Worm (Caenorhabditis elegans) whole organism, L4 larva: ENCODE data around the gene hmg-5.

Experiments used
- ama-1 ChIP-seq: fragments of 150-350 bp; optimal IDR thresholded peaks from 2 replicates; lab custom pipeline; 2014; ENCODE audit warnings: inconsistent platforms, mixed read lengths
- daf-12 ChIP-seq: fragments of 150-350 bp; optimal IDR thresholded peaks from 2 replicates; lab custom pipeline; 2014; ENCODE audit warnings: missing biosample characterization, missing genetic modification reagents, missing genetic modification characterization

- TF ChIP-seq ama-1 (lab: Kevin White, UChicago) (no peak), daf-12 (no peak)
These were observed 17.1 kb downstream of the hmg-5 start, which contains the start of gene F45E4.5 for ce11 chrIV:7628942-7629341.
